Fruit fly (Drosophila melanogaster) whole organism, embryonic: Measurements from ENCODE around the gene CG9205.

Experiments used
- Asciz ChIP-seq: fragments of 200-800 bp; sonication (Bioruptor generic); optimal IDR thresholded peaks from 2 replicates; lab custom pipeline; 2017; ENCODE audit warnings: missing biosample characterization, mild to moderate bottlenecking, missing genetic modification characterization, missing genetic modification reagents
- Atf6 ChIP-seq: fragments of 200-800 bp; sonication (Bioruptor generic); IDR thresholded peaks from 2 replicates; pipeline ENCODE4 v1.3.6; 2022; ENCODE audit warnings: missing biosample characterization, missing genetic modification characterization
- B-H1 ChIP-seq: fragments of 200-800 bp; sonication (Bioruptor generic); IDR thresholded peaks from 3 replicates; pipeline ENCODE4 v1.3.6; 2022; ENCODE audit warnings: missing biosample characterization, missing genetic modification characterization
- CG10274 ChIP-seq: fragments of 200-800 bp; sonication (Bioruptor generic); optimal IDR thresholded peaks from 3 replicates; lab custom pipeline; 2017; ENCODE audit warnings: missing biosample characterization, mild to moderate bottlenecking, missing genetic modification characterization
- CG10543 ChIP-seq: fragments of 200-800 bp; sonication (Bioruptor generic); optimal IDR thresholded peaks from 3 replicates; lab custom pipeline; 2017; ENCODE audit warnings: missing biosample characterization, mild to moderate bottlenecking, missing genetic modification characterization, moderate library complexity
- CG11398 ChIP-seq: fragments of 200-800 bp; sonication (Bioruptor generic); optimal IDR thresholded peaks from 2 replicates; lab custom pipeline; 2016; ENCODE audit warnings: missing biosample characterization, missing genetic modification characterization
- CG11696 ChIP-seq: fragments of 200-800 bp; sonication (Bioruptor generic); IDR thresholded peaks from 2 replicates; pipeline ENCODE4 v1.3.6; 2022; ENCODE audit warnings: missing biosample characterization, missing genetic modification characterization
- CG14050 ChIP-seq: fragments of 200-800 bp; sonication (Bioruptor generic); IDR thresholded peaks from 3 replicates; pipeline ENCODE4 v1.3.6; 2022; ENCODE audit warnings: missing biosample characterization, missing genetic modification characterization
- CG14710 ChIP-seq: fragments of 200-800 bp; sonication (Bioruptor generic); optimal IDR thresholded peaks from 3 replicates; lab custom pipeline; 2019; ENCODE audit warnings: missing biosample characterization, mild to moderate bottlenecking, missing genetic modification characterization, moderate library complexity
- CG15073 ChIP-seq: fragments of 200-800 bp; sonication (Bioruptor generic); optimal IDR thresholded peaks from 2 replicates; lab custom pipeline; 2016; ENCODE audit warnings: missing biosample characterization, missing genetic modification characterization
- CG16779 ChIP-seq: fragments of 200-800 bp; sonication (Bioruptor generic); IDR thresholded peaks from 2 replicates; pipeline ENCODE4 v1.3.6; 2022; ENCODE audit warnings: missing biosample characterization, missing genetic modification characterization
- CG16863 ChIP-seq: fragments of 200-800 bp; sonication (Bioruptor generic); optimal IDR thresholded peaks from 3 replicates; lab custom pipeline; 2016; ENCODE audit warnings: missing biosample characterization, missing genetic modification characterization
- CG1832 ChIP-seq: fragments of 200-800 bp; sonication (Bioruptor generic); optimal IDR thresholded peaks from 2 replicates; lab custom pipeline; 2017; ENCODE audit warnings: missing biosample characterization, mild to moderate bottlenecking, missing genetic modification characterization, inconsistent platforms
- CG30403 ChIP-seq: fragments of 200-800 bp; sonication (Bioruptor generic); optimal IDR thresholded peaks from 3 replicates; lab custom pipeline; 2016; ENCODE audit warnings: missing biosample characterization, missing genetic modification characterization
- CG30431 ChIP-seq: fragments of 200-800 bp; sonication (Bioruptor generic); optimal IDR thresholded peaks from 2 replicates; lab custom pipeline; 2017; ENCODE audit warnings: missing biosample characterization, missing genetic modification characterization
- CG3065 ChIP-seq: fragments of 200-800 bp; sonication (Bioruptor generic); optimal IDR thresholded peaks from 2 replicates; lab custom pipeline; 2016; ENCODE audit warnings: missing biosample characterization, missing genetic modification characterization
- CG32532 ChIP-seq: fragments of 200-800 bp; sonication (Bioruptor generic); IDR thresholded peaks from 2 replicates; pipeline ENCODE4 v1.3.6; 2022; ENCODE audit warnings: missing biosample characterization, missing genetic modification characterization
- CG34422 ChIP-seq: fragments of 200-800 bp; sonication (Bioruptor generic); IDR thresholded peaks from 3 replicates; pipeline ENCODE4 v1.3.6; 2022; ENCODE audit warnings: missing biosample characterization, missing genetic modification characterization
- CG42726 ChIP-seq: fragments of 200-800 bp; sonication (Bioruptor generic); IDR thresholded peaks from 2 replicates; pipeline ENCODE4 v1.3.6; 2022; ENCODE audit warnings: missing biosample characterization, missing genetic modification characterization; ENCODE audit not compliant: partially characterized antibody
- CG5180 ChIP-seq: fragments of 200-800 bp; sonication (Bioruptor generic); optimal IDR thresholded peaks from 3 replicates; lab custom pipeline; 2017; ENCODE audit warnings: missing biosample characterization, missing genetic modification characterization, mild to moderate bottlenecking, moderate library complexity, missing genetic modification reagents
- CG6765 ChIP-seq: fragments of 200-800 bp; sonication (Bioruptor generic); optimal IDR thresholded peaks from 3 replicates; lab custom pipeline; 2017; ENCODE audit warnings: missing biosample characterization, mild to moderate bottlenecking, missing genetic modification characterization
- CG7987 ChIP-seq: fragments of 200-800 bp; sonication (Bioruptor generic); optimal IDR thresholded peaks from 2 replicates; lab custom pipeline; 2018; ENCODE audit warnings: missing biosample characterization, mild to moderate bottlenecking, missing genetic modification characterization, moderate library complexity
- CG9437 ChIP-seq: fragments of 200-800 bp; sonication (Bioruptor generic); optimal IDR thresholded peaks from 2 replicates; lab custom pipeline; 2018; ENCODE audit warnings: missing biosample characterization, mild to moderate bottlenecking, missing genetic modification characterization
- Dfd ChIP-seq, 2 experiments: fragments of >200 bp; optimal IDR thresholded peaks; 2 replicates each; lab custom pipeline; 2017; ENCODE audit warnings: missing biosample characterization in 2 of 2, missing genetic modification characterization in 2 of 2
- Eip74EF ChIP-seq, 2 experiments: fragments of 200-800 bp in 1 of 2; fragments of >200 bp in 1 of 2; sonication (Bioruptor generic) in 1 of 2; optimal IDR thresholded peaks; 2 replicates each; lab custom pipeline; 2017 to 2019; ENCODE audit warnings: missing biosample characterization in 2 of 2, missing genetic modification characterization in 2 of 2, mild to moderate bottlenecking in 1 of 2, moderate library complexity in 1 of 2
- Elba2 ChIP-seq: fragments of 200-800 bp; sonication (Bioruptor generic); optimal IDR thresholded peaks from 3 replicates; lab custom pipeline; 2016; ENCODE audit warnings: missing biosample characterization, missing genetic modification characterization
- Fer2 ChIP-seq: fragments of 200-800 bp; sonication (Bioruptor generic); optimal IDR thresholded peaks from 2 replicates; lab custom pipeline; 2018; ENCODE audit warnings: missing biosample characterization, mild to moderate bottlenecking, missing genetic modification characterization, moderate library complexity
- Gsc ChIP-seq: fragments of 200-800 bp; sonication (Bioruptor generic); IDR thresholded peaks from 2 replicates; pipeline ENCODE4 v1.3.6; 2022; ENCODE audit warnings: missing biosample characterization, missing genetic modification characterization
- H2.0 ChIP-seq: fragments of 200-800 bp; sonication (Bioruptor generic); IDR thresholded peaks from 2 replicates; pipeline ENCODE4 v1.3.6; 2022; ENCODE audit warnings: missing biosample characterization, missing genetic modification characterization
- Hmr ChIP-seq: fragments of 200-800 bp; sonication (Bioruptor generic); optimal IDR thresholded peaks from 3 replicates; lab custom pipeline; 2017; ENCODE audit warnings: mild to moderate bottlenecking, missing biosample characterization, missing genetic modification reagents, missing genetic modification characterization
- Hr39 ChIP-seq: fragments of >200 bp; optimal IDR thresholded peaks from 2 replicates; lab custom pipeline; 2017
- Myb ChIP-seq: fragments of 200-800 bp; sonication (Bioruptor generic); optimal IDR thresholded peaks from 2 replicates; lab custom pipeline; 2016; ENCODE audit warnings: missing biosample characterization, missing genetic modification characterization
- Nf-YA ChIP-seq: fragments of 200-800 bp; sonication (Bioruptor generic); IDR thresholded peaks from 2 replicates; pipeline ENCODE4 v1.3.6; 2022; ENCODE audit warnings: missing biosample characterization, missing genetic modification characterization
- PHDP ChIP-seq: fragments of 200-800 bp; sonication (Bioruptor generic); optimal IDR thresholded peaks from 3 replicates; lab custom pipeline; 2018; ENCODE audit warnings: missing biosample characterization, mild to moderate bottlenecking, missing genetic modification characterization, moderate library complexity
- TFAM ChIP-seq: fragments of 200-800 bp; sonication (Bioruptor generic); optimal IDR thresholded peaks from 2 replicates; lab custom pipeline; 2017; ENCODE audit warnings: missing biosample characterization, missing genetic modification characterization, inconsistent platforms
- Tbp ChIP-seq: fragments of >200 bp; optimal IDR thresholded peaks from 2 replicates; lab custom pipeline; 2018; ENCODE audit warnings: missing biosample characterization, missing genetic modification characterization
- Xbp1 ChIP-seq: fragments of 200-800 bp; sonication (Bioruptor generic); optimal IDR thresholded peaks from 3 replicates; lab custom pipeline; 2016; ENCODE audit warnings: missing biosample characterization, mild to moderate bottlenecking, missing genetic modification characterization
- chm ChIP-seq: fragments of 200-800 bp; sonication (Bioruptor generic); IDR thresholded peaks from 2 replicates; pipeline ENCODE4 v1.3.6; 2022; ENCODE audit warnings: missing biosample characterization, missing genetic modification characterization
- ci ChIP-seq: fragments of 200-800 bp; sonication (Bioruptor generic); IDR thresholded peaks from 3 replicates; pipeline ENCODE4 v1.3.6; 2022; ENCODE audit warnings: missing biosample characterization, missing genetic modification characterization
- crp ChIP-seq, 2 experiments: fragments of 200-800 bp; sonication (Bioruptor generic); optimal IDR thresholded peaks; 2 replicates in 1 of 2; 3 replicates in 1 of 2; lab custom pipeline; 2017; ENCODE audit warnings: missing biosample characterization in 2 of 2, missing genetic modification characterization in 2 of 2, mild to moderate bottlenecking in 1 of 2, moderate library complexity in 1 of 2
- cwo ChIP-seq: fragments of 200-800 bp; sonication (Bioruptor generic); optimal IDR thresholded peaks from 3 replicates; lab custom pipeline; 2017; ENCODE audit warnings: missing biosample characterization, missing genetic modification characterization, mild to moderate bottlenecking, moderate library complexity, missing genetic modification reagents
- dysf ChIP-seq: fragments of 200-800 bp; sonication (Bioruptor generic); IDR thresholded peaks from 3 replicates; pipeline ENCODE4 v1.3.6; 2022; ENCODE audit warnings: missing biosample characterization, missing genetic modification characterization
- gfzf ChIP-seq: fragments of 200-800 bp; sonication (Bioruptor generic); optimal IDR thresholded peaks from 2 replicates; lab custom pipeline; 2016; ENCODE audit warnings: missing biosample characterization, mild to moderate bottlenecking, missing genetic modification characterization, moderate library complexity
- gsb-n ChIP-seq: fragments of 200-800 bp; sonication (Bioruptor generic); optimal IDR thresholded peaks from 3 replicates; lab custom pipeline; 2018; ENCODE audit warnings: missing biosample characterization, mild to moderate bottlenecking, missing genetic modification characterization
- hb ChIP-seq: fragments of 200-800 bp; sonication (Bioruptor generic); IDR thresholded peaks from 3 replicates; pipeline ENCODE4 v1.3.6; 2022; ENCODE audit warnings: missing biosample characterization, missing genetic modification characterization; ENCODE audit not compliant: partially characterized antibody
- lbe ChIP-seq: fragments of 200-800 bp; sonication (Bioruptor generic); optimal IDR thresholded peaks from 2 replicates; lab custom pipeline; 2016; ENCODE audit warnings: missing biosample characterization, mild to moderate bottlenecking, missing genetic modification characterization
- maf-S ChIP-seq: fragments of 200-800 bp; sonication (Bioruptor generic); optimal IDR thresholded peaks from 2 replicates; lab custom pipeline; 2016; ENCODE audit warnings: missing biosample characterization, missing genetic modification characterization
- trh ChIP-seq: fragments of 200-800 bp; sonication (Bioruptor generic); optimal IDR thresholded peaks from 2 replicates; lab custom pipeline; 2016; ENCODE audit warnings: missing biosample characterization, missing genetic modification characterization
- ttk ChIP-seq: fragments of 200-800 bp; sonication (Bioruptor generic); IDR thresholded peaks from 2 replicates; pipeline ENCODE4 v2.1.2; 2022; ENCODE audit warnings: missing biosample characterization, missing genetic modification characterization
- unpg ChIP-seq: fragments of 200-800 bp; sonication (Bioruptor generic); optimal IDR thresholded peaks from 3 replicates; lab custom pipeline; 2018; ENCODE audit warnings: missing biosample characterization, mild to moderate bottlenecking, missing genetic modification characterization, moderate library complexity
- usp ChIP-seq: fragments of >200 bp; optimal IDR thresholded peaks from 2 replicates; lab custom pipeline; 2017; ENCODE audit warnings: missing biosample characterization, missing genetic modification characterization

Gene CG9205

dm6 chr3L:1032569-1032968 lies 1.9 kb upstream of the CG9205 start (continued):
- TF ChIP-seq CG9437 (peak; percentile 49), Dfd (GFP tag; optimal IDR thresholded peaks at IDR 0.05; lab: Kevin White, UChicago) (no peak), CG32532 (GFP tag; lab: Robert Waterston, UW) (peak; percentile 55; the same call in 1 of the 2 replicates), CG34422 (GFP tag; lab: Robert Waterston, UW) (peak; percentile 73; the same call in 2 of the 3 replicates), TFAM (GFP tag; lab: Kevin White, UChicago) (peak; percentile 17), Atf6 (GFP tag; lab: Robert Waterston, UW) (no peak; the same call in 1 of the 2 replicates), Elba2 (GFP tag; lab: Kevin White, UChicago) (no peak), unpg (GFP tag; lab: Kevin White, UChicago) (peak; percentile 80), Eip74EF (GFP tag; optimal IDR thresholded peaks at IDR 0.05; lab: Kevin White, UChicago) (peak in 1 of 2 experiments; percentile 64), maf-S (GFP tag; lab: Kevin White, UChicago) (peak; percentile 27), crp (GFP tag; optimal IDR thresholded peaks at IDR 0.05; lab: Kevin White, UChicago) (peak in 1 of 2 experiments; percentile 36), CG10543 (GFP tag; lab: Kevin White, UChicago) (no peak), B-H1 (peak; percentile 71), gsb-n (tag; lab: Kevin White, UChicago) (peak; percentile 75), hb (GFP tag; lab: Robert Waterston, UW) (no peak), H2.0 (GFP tag; lab: Robert Waterston, UW) (peak; percentile 81), CG16779 (GFP tag; lab: Robert Waterston, UW) (peak; percentile 63; the same call in 1 of the 2 replicates), CG30403 (GFP tag; lab: Kevin White, UChicago) (peak; percentile 70), usp (GFP tag; lab: Kevin White, UChicago) (no peak), lbe (GFP tag; lab: Kevin White, UChicago) (peak; percentile 78), Hmr (GFP tag; lab: Kevin White, UChicago) (no peak), ci (peak; percentile 95), Fer2 (tag; lab: Kevin White, UChicago) (no peak), gfzf (GFP tag; lab: Kevin White, UChicago) (no peak), CG1832 (no peak), CG30431 (GFP tag; lab: Kevin White, UChicago) (peak; percentile 70), CG16863 (peak; percentile 76), trh (peak; percentile 3), CG14710 (tag; lab: Kevin White, UChicago) (peak; percentile 65), CG11398 (no peak), CG5180 (GFP tag; lab: Kevin White, UChicago) (peak; percentile 45), Tbp (no peak), CG6765 (no peak), Gsc (GFP tag; lab: Robert Waterston, UW) (peak; percentile 51; the same call in 1 of the 2 replicates), dysf (GFP tag; lab: Robert Waterston, UW) (peak; percentile 76), cwo (GFP tag; lab: Kevin White, UChicago) (peak; percentile 27), CG3065 (GFP tag; lab: Kevin White, UChicago) (no peak), CG11696 (no peak), Xbp1 (GFP tag; lab: Kevin White, UChicago) (peak; percentile 83), CG7987 (GFP tag; lab: Kevin White, UChicago) (no peak), PHDP (tag; lab: Kevin White, UChicago) (peak; percentile 72), chm (GFP tag; lab: Robert Waterston, UW) (peak; percentile 79), CG14050 (GFP tag; lab: Robert Waterston, UW) (peak; percentile 77), Nf-YA (GFP tag; lab: Robert Waterston, UW) (peak; percentile 65), Asciz (GFP tag; lab: Kevin White, UChicago) (peak; percentile 68), CG10274 (GFP tag; lab: Kevin White, UChicago) (peak; percentile 21), CG15073 (GFP tag; lab: Kevin White, UChicago) (no peak), Myb (GFP tag; lab: Kevin White, UChicago) (peak; percentile 11), CG42726 (GFP tag; lab: Robert Waterston, UW) (no peak), ttk (GFP tag; lab: Robert Waterston, UW) (peak; percentile 65), Hr39 (no peak)
